Worm (Caenorhabditis elegans): ENCODE results near the gene T19H12.6.

Gene T19H12.6

ce11 chrV:4877587-4877986 is at the start of gene T19H12.6:
TSS of gene T19H12.6 (minus strand) at chrV:4877687.
- TF ChIP-seq fos-1 (tag; optimal IDR thresholded peaks at IDR 0.05) = no peak
- no peak for TF ChIP-seq unc-62 (GFP tag; optimal IDR thresholded peaks at IDR 0.05)
- no peak for TF ChIP-seq R02D3.7 (tag; optimal IDR thresholded peaks at IDR 0.05)
- TF ChIP-seq sea-2 (GFP tag; optimal IDR thresholded peaks at IDR 0.05) = no peak
- TF ChIP-seq nhr-23 (tag; optimal IDR thresholded peaks at IDR 0.05) = no peak
- TF ChIP-seq hmg-11 (tag; optimal IDR thresholded peaks at IDR 0.05) = no peak
- no peak for TF ChIP-seq nhr-12 (tag; optimal IDR thresholded peaks at IDR 0.05)
- no peak for TF ChIP-seq elt-3 (tag; optimal IDR thresholded peaks at IDR 0.05)
- no peak for TF ChIP-seq ceh-16 (tag; optimal IDR thresholded peaks at IDR 0.05)
- TF ChIP-seq nhr-77 (tag; optimal IDR thresholded peaks at IDR 0.05) = no peak
- no peak for TF ChIP-seq egl-5 (tag; optimal IDR thresholded peaks at IDR 0.05)
- no peak for TF ChIP-seq nhr-43 (tag; optimal IDR thresholded peaks at IDR 0.05; ENCODE audit: poor library complexity, severe bottlenecking)
- no peak for TF ChIP-seq tbx-2 (tag; optimal IDR thresholded peaks at IDR 0.05)

ce11 chrV:4926371-4926770 is 48.9 kb upstream of the T19H12.6 start, which contains the start of gene srh-21:
TSS of gene srh-21 (plus strand) at chrV:4926671.
- TF ChIP-seq egl-5 (tag; optimal IDR thresholded peaks at IDR 0.05) (no peak), nhr-23 (tag; optimal IDR thresholded peaks at IDR 0.05) (no peak), lin-39 (tag; optimal IDR thresholded peaks at IDR 0.05) (no peak), aly-2 (tag; optimal IDR thresholded peaks at IDR 0.05) (no peak), eor-1 (tag; optimal IDR thresholded peaks at IDR 0.05) (no peak), pqm-1 (tag; optimal IDR thresholded peaks at IDR 0.05) (no peak), jun-1 (tag; optimal IDR thresholded peaks at IDR 0.05) (no peak), ztf-11 (tag; optimal IDR thresholded peaks at IDR 0.05) (no peak), zag-1 (tag; optimal IDR thresholded peaks at IDR 0.05) (no peak), nhr-237 (tag; optimal IDR thresholded peaks at IDR 0.05) (no peak), pha-4 (tag; optimal IDR thresholded peaks at IDR 0.05) (no peak), ztf-4 (tag; optimal IDR thresholded peaks at IDR 0.05) (no peak)

ce11 chrV:4924618-4925017 is 47.1 kb upstream of the T19H12.6 start, which contains the start of gene srh-20:
TSS of gene srh-20 (plus strand) at chrV:4924918.
- TF ChIP-seq jun-1 (tag; optimal IDR thresholded peaks at IDR 0.05) (no peak), elt-3 (tag; optimal IDR thresholded peaks at IDR 0.05) (no peak), nhr-237 (tag; optimal IDR thresholded peaks at IDR 0.05) (no peak), ceh-28 (tag; optimal IDR thresholded peaks at IDR 0.05) (no peak), elt-1 (tag; optimal IDR thresholded peaks at IDR 0.05) (no peak), hmg-11 (tag; optimal IDR thresholded peaks at IDR 0.05) (no peak), snpc-4 (tag; optimal IDR thresholded peaks at IDR 0.05) (no peak), fkh-2 (tag; optimal IDR thresholded peaks at IDR 0.05) (no peak), nfya-1 (tag; optimal IDR thresholded peaks at IDR 0.05; ENCODE audit: insufficient read depth) (no peak), daf-12 (tag; optimal IDR thresholded peaks at IDR 0.05) (no peak), nhr-43 (tag; optimal IDR thresholded peaks at IDR 0.05; ENCODE audit: poor library complexity, severe bottlenecking) (no peak), fos-1 (tag; optimal IDR thresholded peaks at IDR 0.05) (no peak)

ce11 chrV:4922024-4922423 is 44.5 kb upstream of the T19H12.6 start, which contains the start of gene srh-22:
TSS of gene srh-22 (plus strand) at chrV:4922324.
- TF ChIP-seq ztf-4 (tag; optimal IDR thresholded peaks at IDR 0.05) = no peak

- TF ChIP-seq zag-1 (tag; optimal IDR thresholded peaks at IDR 0.05) (no peak), skn-1 (tag; optimal IDR thresholded peaks at IDR 0.05) (no peak), eor-1 (tag; optimal IDR thresholded peaks at IDR 0.05) (no peak), mml-1 (tag; optimal IDR thresholded peaks at IDR 0.05) (no peak), unc-39 (tag; optimal IDR thresholded peaks at IDR 0.05) (no peak), fos-1 (tag; optimal IDR thresholded peaks at IDR 0.05) (no peak), nhr-76 (tag; optimal IDR thresholded peaks at IDR 0.05) (no peak), pha-4 (tag; optimal IDR thresholded peaks at IDR 0.05) (no peak), egl-5 (tag; optimal IDR thresholded peaks at IDR 0.05) (no peak), ama-1 (optimal IDR thresholded peaks at IDR 0.05) (no peak), nhr-12 (tag; optimal IDR thresholded peaks at IDR 0.05) (no peak), pqm-1 (tag; optimal IDR thresholded peaks at IDR 0.05) (no peak), ztf-11 (tag; optimal IDR thresholded peaks at IDR 0.05) (no peak), nhr-67 (tag; optimal IDR thresholded peaks at IDR 0.05) (no peak), ceh-28 (tag; optimal IDR thresholded peaks at IDR 0.05) (no peak), nhr-43 (tag; optimal IDR thresholded peaks at IDR 0.05; ENCODE audit: poor library complexity, severe bottlenecking) (no peak), lin-15B (tag; optimal IDR thresholded peaks at IDR 0.05) (no peak), ztf-4 (tag; optimal IDR thresholded peaks at IDR 0.05) (no peak), snpc-4 (tag; optimal IDR thresholded peaks at IDR 0.05) (no peak)
Observed at ce11 chrV:4920690-4921152, 43.2 kb upstream of the T19H12.6 start, which contains the start of the genes C02E7.8 and srh-23. TSS of gene C02E7.8 (minus strand) at chrV:4920790. TSS of gene srh-23 (plus strand) at chrV:4921102.
